Fruit fly (Drosophila melanogaster) whole organism, embryonic: ENCODE results near the gene slp1.

Experiments used
- CG10147 ChIP-seq: fragments of 200-800 bp; sonication (Bioruptor generic); optimal IDR thresholded peaks from 2 replicates; lab custom pipeline; 2019; ENCODE audit warnings: missing biosample characterization, mild to moderate bottlenecking, missing genetic modification characterization, moderate library complexity
- CG10209 ChIP-seq: fragments of 200-800 bp; sonication (Bioruptor generic); optimal IDR thresholded peaks from 3 replicates; lab custom pipeline; 2017; ENCODE audit warnings: missing biosample characterization, mild to moderate bottlenecking, missing genetic modification characterization, missing genetic modification reagents
- CG10321 ChIP-seq: fragments of 200-800 bp; sonication (Bioruptor generic); IDR thresholded peaks from 2 replicates; pipeline ENCODE4 v1.3.6; 2022; ENCODE audit warnings: missing biosample characterization, missing genetic modification characterization
- CG12391 ChIP-seq: fragments of 200-800 bp; sonication (Bioruptor generic); optimal IDR thresholded peaks from 3 replicates; lab custom pipeline; 2018; ENCODE audit warnings: missing biosample characterization, mild to moderate bottlenecking, missing genetic modification characterization, moderate library complexity
- CG13296 ChIP-seq: fragments of 200-800 bp; sonication (Bioruptor generic); optimal IDR thresholded peaks from 3 replicates; lab custom pipeline; 2018; ENCODE audit warnings: missing biosample characterization, mild to moderate bottlenecking, missing genetic modification characterization
- CG15514 ChIP-seq: fragments of 200-800 bp; sonication (Bioruptor generic); optimal IDR thresholded peaks from 3 replicates; lab custom pipeline; 2017; ENCODE audit warnings: missing biosample characterization, missing genetic modification characterization, mild to moderate bottlenecking, moderate library complexity, missing genetic modification reagents
- CG15601 ChIP-seq: fragments of 200-800 bp; sonication (Bioruptor generic); optimal IDR thresholded peaks from 3 replicates; lab custom pipeline; 2019; ENCODE audit warnings: missing biosample characterization, mild to moderate bottlenecking, missing genetic modification characterization, moderate library complexity
- CG17829 ChIP-seq: fragments of 200-800 bp; optimal IDR thresholded peaks from 2 replicates; lab custom pipeline; 2019; ENCODE audit warnings: missing biosample characterization, mild to moderate bottlenecking, missing genetic modification characterization, moderate library complexity
- CG2129 ChIP-seq: fragments of 200-800 bp; sonication (Bioruptor generic); IDR thresholded peaks from 2 replicates; pipeline ENCODE4 v1.3.6; 2022; ENCODE audit warnings: missing biosample characterization, missing genetic modification characterization; ENCODE audit not compliant: partially characterized antibody
- CG31441 ChIP-seq: fragments of 200-800 bp; sonication (Bioruptor generic); IDR thresholded peaks from 2 replicates; pipeline ENCODE4 v1.3.6; 2022; ENCODE audit warnings: missing biosample characterization, missing genetic modification characterization
- CG4282 ChIP-seq: fragments of 200-800 bp; sonication (Bioruptor generic); optimal IDR thresholded peaks from 2 replicates; lab custom pipeline; 2016; ENCODE audit warnings: missing biosample characterization, missing genetic modification characterization
- CG4328 ChIP-seq: fragments of 200-800 bp; sonication (Bioruptor generic); optimal IDR thresholded peaks from 3 replicates; lab custom pipeline; 2017; ENCODE audit warnings: missing biosample characterization, missing genetic modification reagents, missing genetic modification characterization
- CG4730 ChIP-seq: fragments of 200-800 bp; sonication (Bioruptor generic); IDR thresholded peaks from 2 replicates; pipeline ENCODE4 v1.3.6; 2022; ENCODE audit warnings: missing biosample characterization, missing genetic modification characterization
- CG7963 ChIP-seq: fragments of 200-800 bp; sonication (Bioruptor generic); IDR thresholded peaks from 3 replicates; pipeline ENCODE4 v1.3.6; 2022; ENCODE audit warnings: missing biosample characterization, missing genetic modification characterization; ENCODE audit not compliant: partially characterized antibody
- CG7987 ChIP-seq: fragments of 200-800 bp; sonication (Bioruptor generic); optimal IDR thresholded peaks from 2 replicates; lab custom pipeline; 2018; ENCODE audit warnings: missing biosample characterization, mild to moderate bottlenecking, missing genetic modification characterization, moderate library complexity
- CG9437 ChIP-seq: fragments of 200-800 bp; sonication (Bioruptor generic); optimal IDR thresholded peaks from 2 replicates; lab custom pipeline; 2018; ENCODE audit warnings: missing biosample characterization, mild to moderate bottlenecking, missing genetic modification characterization
- CG9609 ChIP-seq: fragments of 200-800 bp; sonication (Bioruptor generic); optimal IDR thresholded peaks from 3 replicates; lab custom pipeline; 2016; ENCODE audit warnings: missing biosample characterization, missing genetic modification characterization
- Chrac-16 ChIP-seq: fragments of 200-800 bp; sonication (Bioruptor generic); optimal IDR thresholded peaks from 3 replicates; lab custom pipeline; 2016; ENCODE audit warnings: missing biosample characterization, missing genetic modification characterization
- CoRest ChIP-seq: fragments of 200-800 bp; sonication (Bioruptor generic); optimal IDR thresholded peaks from 3 replicates; lab custom pipeline; 2018; ENCODE audit warnings: missing biosample characterization, mild to moderate bottlenecking, missing genetic modification characterization, moderate library complexity
- D19A ChIP-seq: fragments of 200-800 bp; optimal IDR thresholded peaks from 3 replicates; lab custom pipeline; 2019; ENCODE audit warnings: missing biosample characterization, mild to moderate bottlenecking, missing genetic modification characterization, moderate library complexity
- Dad ChIP-seq: fragments of 200-800 bp; sonication (Bioruptor generic); optimal IDR thresholded peaks from 3 replicates; lab custom pipeline; 2016; ENCODE audit warnings: missing biosample characterization, missing genetic modification characterization
- MESR4 ChIP-seq: fragments of 200-800 bp; sonication (Bioruptor generic); optimal IDR thresholded peaks from 2 replicates; lab custom pipeline; 2018; ENCODE audit warnings: missing biosample characterization, mild to moderate bottlenecking, missing genetic modification characterization, moderate library complexity
- MTF-1 ChIP-seq: fragments of 200-800 bp; sonication (Bioruptor generic); optimal IDR thresholded peaks from 2 replicates; lab custom pipeline; 2018; ENCODE audit warnings: missing biosample characterization, mild to moderate bottlenecking, missing genetic modification characterization, borderline replicate concordance
- Meics ChIP-seq: fragments of 200-800 bp; sonication (Bioruptor generic); optimal IDR thresholded peaks from 2 replicates; lab custom pipeline; 2017; ENCODE audit warnings: missing biosample characterization, mild to moderate bottlenecking, missing genetic modification characterization
- NC2α ChIP-seq: fragments of 200-800 bp; sonication (Bioruptor generic); optimal IDR thresholded peaks from 2 replicates; lab custom pipeline; 2016; ENCODE audit warnings: missing biosample characterization, missing genetic modification characterization
- Nf-YC ChIP-seq: fragments of 200-800 bp; optimal IDR thresholded peaks from 3 replicates; lab custom pipeline; 2019; ENCODE audit warnings: missing biosample characterization, mild to moderate bottlenecking, missing genetic modification characterization, moderate library complexity
- Sry-β ChIP-seq: fragments of 200-800 bp; sonication (Bioruptor generic); optimal IDR thresholded peaks from 2 replicates; lab custom pipeline; 2018; ENCODE audit warnings: missing biosample characterization, mild to moderate bottlenecking, missing genetic modification characterization, moderate library complexity
- Taf1 ChIP-seq: fragments of 200-800 bp; sonication (Bioruptor generic); IDR thresholded peaks from 2 replicates; pipeline ENCODE4 v1.3.6; 2022; ENCODE audit warnings: missing biosample characterization, missing genetic modification characterization
- Xrp1 ChIP-seq: fragments of 200-800 bp; sonication (Bioruptor generic); IDR thresholded peaks from 2 replicates; pipeline ENCODE4 v1.3.6; 2022; ENCODE audit warnings: missing biosample characterization, missing genetic modification characterization
- YL-1 ChIP-seq: fragments of 200-800 bp; sonication (Bioruptor generic); optimal IDR thresholded peaks from 3 replicates; lab custom pipeline; 2017; ENCODE audit warnings: missing biosample characterization, mild to moderate bottlenecking, missing genetic modification characterization
- bigmax ChIP-seq: fragments of 200-800 bp; sonication (Bioruptor generic); optimal IDR thresholded peaks from 2 replicates; lab custom pipeline; 2018; ENCODE audit warnings: missing biosample characterization, mild to moderate bottlenecking, missing genetic modification characterization
- caup ChIP-seq: fragments of 200-800 bp; sonication (Bioruptor generic); optimal IDR thresholded peaks from 3 replicates; lab custom pipeline; 2017; ENCODE audit warnings: missing biosample characterization, mild to moderate bottlenecking, missing genetic modification characterization, moderate library complexity; ENCODE audit not compliant: severe bottlenecking
- ci ChIP-seq: fragments of 200-800 bp; sonication (Bioruptor generic); IDR thresholded peaks from 3 replicates; pipeline ENCODE4 v1.3.6; 2022; ENCODE audit warnings: missing biosample characterization, missing genetic modification characterization
- danr ChIP-seq: fragments of 200-800 bp; sonication (Bioruptor generic); IDR thresholded peaks from 2 replicates; pipeline ENCODE4 v1.3.6; 2022; ENCODE audit warnings: missing biosample characterization, missing genetic modification characterization
- en ChIP-seq: fragments of 200-800 bp; sonication (Bioruptor generic); optimal IDR thresholded peaks from 2 replicates; lab custom pipeline; 2016; ENCODE audit warnings: missing biosample characterization, missing genetic modification characterization
- esg ChIP-seq: fragments of 200-800 bp; sonication (Bioruptor generic); conservative IDR thresholded peaks from 2 replicates; pipeline ENCODE4 v1.3.6; 2022; ENCODE audit warnings: missing biosample characterization, missing genetic modification characterization
- fd64A ChIP-seq: fragments of 200-800 bp; sonication (Bioruptor generic); optimal IDR thresholded peaks from 3 replicates; lab custom pipeline; 2018; ENCODE audit warnings: missing biosample characterization, mild to moderate bottlenecking, missing genetic modification characterization
- gcm ChIP-seq: fragments of 200-800 bp; sonication (Bioruptor generic); optimal IDR thresholded peaks from 2 replicates; lab custom pipeline; 2019; ENCODE audit warnings: missing biosample characterization, mild to moderate bottlenecking, missing genetic modification characterization, moderate library complexity
- gem ChIP-seq: fragments of 200-800 bp; sonication (Bioruptor generic); optimal IDR thresholded peaks from 2 replicates; lab custom pipeline; 2019; ENCODE audit warnings: missing biosample characterization, mild to moderate bottlenecking, missing genetic modification characterization, moderate library complexity
- gsb-n ChIP-seq: fragments of 200-800 bp; sonication (Bioruptor generic); optimal IDR thresholded peaks from 3 replicates; lab custom pipeline; 2018; ENCODE audit warnings: missing biosample characterization, mild to moderate bottlenecking, missing genetic modification characterization
- ham ChIP-seq: fragments of 200-800 bp; sonication (Bioruptor generic); IDR thresholded peaks from 2 replicates; pipeline ENCODE4 v1.3.6; 2022; ENCODE audit warnings: missing biosample characterization, missing genetic modification characterization
- hkb ChIP-seq, 2 experiments: fragments of 200-800 bp in 1 of 2; fragments of >200 bp in 1 of 2; sonication (Bioruptor generic) in 1 of 2; IDR thresholded peaks in 1 of 2; optimal IDR thresholded peaks in 1 of 2; 2 replicates each; pipeline versions ENCODE4 v1.3.6 to Lab custom; 2017 to 2022; ENCODE audit warnings: missing biosample characterization in 1 of 2, missing genetic modification characterization in 1 of 2
- lmd ChIP-seq: fragments of 200-800 bp; sonication (Bioruptor generic); IDR thresholded peaks from 2 replicates; pipeline ENCODE4 v1.3.6; 2022; ENCODE audit warnings: missing biosample characterization, missing genetic modification characterization
- org-1 ChIP-seq: fragments of 200-800 bp; sonication (Bioruptor generic); optimal IDR thresholded peaks from 2 replicates; lab custom pipeline; 2017; ENCODE audit warnings: missing biosample characterization, missing genetic modification characterization
- pfk ChIP-seq: fragments of 200-800 bp; sonication (Bioruptor generic); optimal IDR thresholded peaks from 2 replicates; lab custom pipeline; 2018; ENCODE audit warnings: missing biosample characterization, mild to moderate bottlenecking, missing genetic modification characterization, moderate library complexity
- sima ChIP-seq: fragments of 200-800 bp; sonication (Bioruptor generic); optimal IDR thresholded peaks from 2 replicates; lab custom pipeline; 2016; ENCODE audit warnings: missing biosample characterization, missing genetic modification characterization
- sob ChIP-seq: fragments of 200-800 bp; sonication (Bioruptor generic); IDR thresholded peaks from 2 replicates; pipeline ENCODE4 v1.3.6; 2022; ENCODE audit warnings: missing biosample characterization, missing genetic modification characterization
- vfl ChIP-seq: fragments of 200-800 bp; sonication (Bioruptor generic); optimal IDR thresholded peaks from 2 replicates; lab custom pipeline; 2016; ENCODE audit warnings: missing biosample characterization, missing genetic modification characterization
- wdn ChIP-seq: fragments of 200-800 bp; sonication (Bioruptor generic); IDR thresholded peaks from 2 replicates; pipeline ENCODE4 v1.3.6; 2022; ENCODE audit warnings: missing biosample characterization, missing genetic modification characterization

Gene slp1

dm6 chr2L:3832249-3832675, 6.8 kb downstream of the slp1 start (continued):
- TF ChIP-seq CG10147 (GFP tag; lab: Kevin White, UChicago) (peak; percentile 90), en (peak; percentile 96), CG10321 (peak; percentile 61; the same call in 1 of the 2 replicates), Taf1 (peak; percentile 72; the same call in 1 of the 2 replicates), Xrp1 (peak; percentile 99), lmd (peak; percentile 95), vfl (GFP tag; lab: Kevin White, UChicago) (peak; percentile 83), YL-1 (peak; percentile 83), gcm (peak; percentile 96), CG7987 (GFP tag; lab: Kevin White, UChicago) (peak; percentile 90), CG31441 (GFP tag; lab: Robert Waterston, UW) (peak; percentile 98), CG10209 (GFP tag; lab: Kevin White, UChicago) (peak; percentile 96), CG17829 (tag; lab: Kevin White, UChicago) (peak; percentile 98), danr (GFP tag; lab: Robert Waterston, UW) (peak; percentile 91), bigmax (GFP tag; lab: Kevin White, UChicago) (peak; percentile 57), gsb-n (tag; lab: Kevin White, UChicago) (peak; percentile 98), wdn (GFP tag; lab: Robert Waterston, UW) (peak; percentile 81), Chrac-16 (GFP tag; lab: Kevin White, UChicago) (peak; percentile 98), fd64A (GFP tag; lab: Kevin White, UChicago) (peak; percentile 97), MESR4 (GFP tag; lab: Kevin White, UChicago) (peak; percentile 61), CG9609 (GFP tag; lab: Kevin White, UChicago) (peak; percentile 95), ham (0 out of 2 replicates have a peak, but pooled peaks have one; percentile 28), CG2129 (GFP tag; lab: Robert Waterston, UW) (no peak), CG4730 (GFP tag; lab: Robert Waterston, UW) (peak; percentile 88), pfk (no peak), CG7963 (no peak), ci (GFP tag; lab: Robert Waterston, UW) (peak; percentile 99), CG9437 (GFP tag; lab: Kevin White, UChicago) (peak; percentile 82), Dad (GFP tag; lab: Kevin White, UChicago) (peak; percentile 96), Meics (peak; percentile 85), CG15601 (tag; lab: Kevin White, UChicago) (peak; percentile 96), sob (peak; percentile 94), caup (peak; percentile 91), org-1 (GFP tag; lab: Kevin White, UChicago) (peak; percentile 96), CoRest (peak; percentile 96), CG4282 (peak; percentile 72), CG15514 (GFP tag; lab: Kevin White, UChicago) (peak; percentile 76), sima (GFP tag; lab: Kevin White, UChicago) (peak; percentile 88), MTF-1 (GFP tag; lab: Kevin White, UChicago) (peak; percentile 94), CG4328 (GFP tag; lab: Kevin White, UChicago) (peak; percentile 81), esg (GFP tag; lab: Robert Waterston, UW) (peak; percentile 93), gem (tag; lab: Kevin White, UChicago) (peak; percentile 98), Sry-β (GFP tag; lab: Kevin White, UChicago) (peak; percentile 75), NC2α (peak; percentile 94), CG12391 (tag; lab: Kevin White, UChicago) (peak; percentile 97), hkb (optimal IDR thresholded peaks at IDR 0.05; lab: Kevin White, UChicago) (no peak), hkb (GFP tag; IDR thresholded peaks at IDR 0.05; lab: Robert Waterston, UW) (peak; percentile 97), CG13296 (GFP tag; lab: Kevin White, UChicago) (peak; percentile 83), D19A (peak; percentile 87), Nf-YC (tag; lab: Kevin White, UChicago) (peak; percentile 77)
